Worm (Caenorhabditis elegans) whole organism, L4 larva: ENCODE measurements around the gene F34H10.5.

Experiments
- aha-1 ChIP-seq: fragments of 150-350 bp; peaks from one replicate; lab custom pipeline; 2014; ENCODE audit warnings: missing biosample characterization, missing genetic modification characterization
- ctbp-1 ChIP-seq: fragments of 200-800 bp; sonication (Bioruptor generic); IDR thresholded peaks from 2 replicates; pipeline ENCODE4 v1.3.6; 2022; ENCODE audit warnings: missing genetic modification reagents, missing genetic modification characterization, missing compliant biosample characterization
- hlh-30 ChIP-seq: sonication (generic microtip); optimal IDR thresholded peaks from 2 replicates; lab custom pipeline; 2017; ENCODE audit warnings: antibody characterized with exemption, mild to moderate bottlenecking, missing genetic modification characterization, missing compliant biosample characterization; ENCODE audit not compliant: insufficient read depth
- nhr-10 ChIP-seq: fragments of 150-350 bp; optimal IDR thresholded peaks from 2 replicates; lab custom pipeline; 2014; ENCODE audit warnings: missing biosample characterization, missing genetic modification characterization
- php-3 ChIP-seq: fragments of 200-800 bp; sonication (Bioruptor generic); IDR thresholded peaks from 2 replicates; pipeline ENCODE4 v1.3.6; 2022; ENCODE audit warnings: missing genetic modification reagents, missing genetic modification characterization, missing compliant biosample characterization
- saeg-2 ChIP-seq: fragments of 200-800 bp; sonication (Bioruptor generic); IDR thresholded peaks from 2 replicates; pipeline ENCODE4 v1.3.6; 2022; ENCODE audit warnings: missing genetic modification reagents, missing genetic modification characterization, missing compliant biosample characterization

The F34H10.5 gene

DNA sequence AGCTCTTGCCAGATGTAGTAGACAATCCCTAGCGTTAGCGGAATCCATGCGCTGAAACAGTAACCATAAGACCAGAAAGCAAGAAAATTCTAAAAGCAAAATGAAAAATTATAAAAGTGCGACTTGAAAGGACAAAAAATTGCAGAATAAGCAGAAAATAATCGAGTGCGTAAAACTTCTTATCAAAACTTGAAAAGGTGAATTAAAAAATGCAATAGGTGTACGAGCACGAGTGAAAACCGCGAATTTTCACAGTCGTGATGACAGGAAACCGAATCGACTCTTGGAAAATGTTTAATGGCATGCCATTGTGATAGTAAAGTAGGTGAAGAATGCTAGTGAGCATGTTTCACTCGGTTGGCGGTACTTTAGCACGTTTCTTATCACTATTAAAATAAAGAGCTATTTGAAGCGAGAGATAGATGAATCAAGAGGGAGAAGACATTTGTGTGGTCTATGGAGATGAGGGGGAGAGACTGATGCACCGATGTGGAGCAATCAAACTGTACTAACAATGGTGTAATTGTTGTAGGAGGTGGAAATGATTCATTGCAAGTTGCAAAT, 44.7 kb downstream of the F34H10.5 start, which contains the start of gene ifp-1 (continued):
- peak; percentile 48 for TF ChIP-seq hlh-30
- TF ChIP-seq nhr-10 = no peak
- peak; percentile 79; the same call in 1 of the 2 replicates for TF ChIP-seq php-3 (GFP tag; lab: Robert Waterston, UW)
- TF ChIP-seq saeg-2 (GFP tag; lab: Robert Waterston, UW) = no peak
- no peak for TF ChIP-seq ctbp-1 (GFP tag; lab: Robert Waterston, UW)
- peak; percentile 11 for TF ChIP-seq aha-1 (tag; lab: Kevin White, UChicago)
- TF ChIP-seq, all 104 proteins: peak for 9
